Worm (Caenorhabditis elegans): ENCODE data around the gene cdr-1.

DNA sequence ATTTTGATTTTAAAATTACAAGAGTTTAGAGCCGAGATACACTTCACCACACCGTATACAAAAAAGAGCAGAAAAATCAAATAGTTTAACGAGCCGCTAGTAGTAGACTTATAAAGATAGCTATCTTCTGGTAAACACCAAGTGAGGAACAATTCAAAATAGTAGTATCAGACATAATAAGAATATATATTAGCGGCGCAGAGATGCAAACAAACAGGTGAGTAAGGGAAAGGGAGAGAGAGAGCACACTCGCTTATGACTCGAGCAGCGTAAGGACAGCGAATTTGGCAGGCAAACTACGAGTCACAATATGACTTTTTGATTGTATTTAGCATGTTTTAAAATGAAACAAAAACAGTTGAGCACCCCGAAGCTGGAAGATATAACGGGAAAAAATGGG lies 29.8 kb upstream of the cdr-1 start:
- TF ChIP-seq sdz-38 (tag; optimal IDR thresholded peaks at IDR 0.05) (no peak), attf-5 (GFP tag; optimal IDR thresholded peaks at IDR 0.05) (no peak), ama-1 (optimal IDR thresholded peaks at IDR 0.05) (no peak), ama-1 (GFP tag; optimal IDR thresholded peaks at IDR 0.05) (no peak)
